Worm (Caenorhabditis elegans) whole organism, midembryonic: ENCODE results near the gene T21D12.14.

Experiments
- T22C8.4 ChIP-seq: fragments of 200-800 bp; sonication (Bioruptor generic); IDR thresholded peaks from 2 replicates; pipeline ENCODE4 v1.3.6; 2022; ENCODE audit warnings: missing genetic modification characterization, missing compliant biosample characterization
- cog-1 ChIP-seq: sonication (generic microtip); optimal IDR thresholded peaks from 2 replicates; lab custom pipeline; 2016; ENCODE audit warnings: missing genetic modification characterization, missing compliant biosample characterization
- flt-1 ChIP-seq: fragments of 200-800 bp; sonication (Bioruptor generic); IDR thresholded peaks from 2 replicates; pipeline ENCODE4 v1.3.6; 2022; ENCODE audit warnings: missing genetic modification characterization, missing compliant biosample characterization
- med-1 ChIP-seq: sonication (generic microtip); optimal IDR thresholded peaks from 2 replicates; lab custom pipeline; 2017; ENCODE audit warnings: missing genetic modification characterization, mild to moderate bottlenecking, missing compliant biosample characterization, antibody characterized with exemption, missing genetic modification reagents; ENCODE audit not compliant: insufficient read depth
- tab-1 ChIP-seq: fragments of 200-800 bp; sonication (Bioruptor generic); IDR thresholded peaks from 2 replicates; pipeline ENCODE4 v1.3.6; 2022; ENCODE audit warnings: missing genetic modification characterization, missing compliant biosample characterization
- ztf-23 ChIP-seq: fragments of 200-800 bp; sonication (Bioruptor generic); IDR thresholded peaks from 2 replicates; pipeline ENCODE4 v1.3.6; 2022; ENCODE audit warnings: missing genetic modification reagents, missing genetic modification characterization, missing compliant biosample characterization
- ztf-29 ChIP-seq: fragments of 200-800 bp; sonication (Bioruptor generic); IDR thresholded peaks from 2 replicates; pipeline ENCODE4 v1.3.6; 2022; ENCODE audit warnings: missing genetic modification reagents, missing genetic modification characterization, missing compliant biosample characterization

DNA sequence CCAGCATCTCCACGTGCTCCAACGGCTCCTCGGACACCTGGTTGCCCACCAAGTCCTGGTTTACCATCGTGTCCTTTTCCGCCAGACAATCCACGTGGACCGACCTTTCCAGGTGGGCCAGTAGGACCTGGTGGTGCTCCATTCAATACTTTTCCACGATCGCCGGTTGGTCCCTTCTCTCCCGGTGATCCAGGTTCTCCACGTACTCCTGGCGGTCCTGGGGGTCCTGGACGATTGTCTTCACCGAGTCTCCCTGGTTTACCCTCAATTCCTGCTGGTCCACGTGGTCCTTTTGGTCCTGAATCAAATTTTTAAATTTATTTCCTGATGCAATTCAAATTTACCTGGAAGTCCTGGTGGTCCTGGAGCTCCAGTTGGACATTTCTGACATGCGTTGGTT, 29.6 kb downstream of the T21D12.14 start:
- TF ChIP-seq med-1 (GFP tag; lab: Kevin White, UChicago) (no peak), T22C8.4 (GFP tag; lab: Robert Waterston, UW) (no peak), ztf-29 (GFP tag; lab: Robert Waterston, UW) (no peak), ztf-23 (GFP tag; lab: Robert Waterston, UW) (no peak), cog-1 (tag; lab: Kevin White, UChicago) (no peak), flt-1 (GFP tag; lab: Robert Waterston, UW) (no peak), tab-1 (GFP tag; lab: Robert Waterston, UW) (no peak)
